Worm (Caenorhabditis elegans): ENCODE measurements around the gene cah-3.

- TF ChIP-seq klf-2 (GFP tag; conservative IDR thresholded peaks at IDR 0.05) = no peak
- no peak for TF ChIP-seq T22C8.4 (GFP tag; IDR thresholded peaks at IDR 0.05)
- no peak for TF ChIP-seq flt-1 (GFP tag; IDR thresholded peaks at IDR 0.05)
- TF ChIP-seq ztf-29 (GFP tag; IDR thresholded peaks at IDR 0.05) = no peak
- no peak for TF ChIP-seq cog-1 (tag; optimal IDR thresholded peaks at IDR 0.05)
- no peak for TF ChIP-seq med-1 (GFP tag; optimal IDR thresholded peaks at IDR 0.05; ENCODE audit: insufficient read depth)
- TF ChIP-seq tab-1 (GFP tag; IDR thresholded peaks at IDR 0.05) = no peak
- TF ChIP-seq ref-1 (GFP tag; conservative IDR thresholded peaks at IDR 0.05) = no peak
These were observed 43.6 kb upstream of the cah-3 start for ce11 chrX:16443657-16444056.

Data from whole organism, midembryonic.